Worm (Caenorhabditis elegans): ENCODE data around the gene wrt-9.

wrt-9 gene

ce11 chrX:1629746-1630145 is 53.3 kb downstream of the wrt-9 start:
- no peak for TF ChIP-seq sea-1 (GFP tag; conservative IDR thresholded peaks at IDR 0.05)
- no peak for TF ChIP-seq aly-1 (tag; optimal IDR thresholded peaks at IDR 0.05)
- no peak for TF ChIP-seq B0310.2 (tag; optimal IDR thresholded peaks at IDR 0.05)
- no peak for TF ChIP-seq hnd-1 (tag; optimal IDR thresholded peaks at IDR 0.05)
- TF ChIP-seq flt-1 (GFP tag; IDR thresholded peaks at IDR 0.05): no peak
- TF ChIP-seq ets-7 (tag; optimal IDR thresholded peaks at IDR 0.05): no peak
- TF ChIP-seq ama-1 (optimal IDR thresholded peaks at IDR 0.05): no peak
- TF ChIP-seq pes-1 (GFP tag; IDR thresholded peaks at IDR 0.05): no peak
- TF ChIP-seq scrt-1 (GFP tag; IDR thresholded peaks at IDR 0.05): no peak
- TF ChIP-seq hmbx-1 (tag; optimal IDR thresholded peaks at IDR 0.05): no peak
- TF ChIP-seq ceh-36 (tag; optimal IDR thresholded peaks at IDR 0.05): no peak
- no peak for TF ChIP-seq F13C5.2 (tag; optimal IDR thresholded peaks at IDR 0.05)
- no peak for TF ChIP-seq hmg-4 (GFP tag; optimal IDR thresholded peaks at IDR 0.05)
- TF ChIP-seq tbx-37 (GFP tag; conservative IDR thresholded peaks at IDR 0.05): no peak
- no peak for TF ChIP-seq tbx-11 (GFP tag; IDR thresholded peaks at IDR 0.05)
- TF ChIP-seq ceh-13 (GFP tag; optimal IDR thresholded peaks at IDR 0.05): no peak
- TF ChIP-seq tra-4 (tag; optimal IDR thresholded peaks at IDR 0.05): no peak

DNA sequence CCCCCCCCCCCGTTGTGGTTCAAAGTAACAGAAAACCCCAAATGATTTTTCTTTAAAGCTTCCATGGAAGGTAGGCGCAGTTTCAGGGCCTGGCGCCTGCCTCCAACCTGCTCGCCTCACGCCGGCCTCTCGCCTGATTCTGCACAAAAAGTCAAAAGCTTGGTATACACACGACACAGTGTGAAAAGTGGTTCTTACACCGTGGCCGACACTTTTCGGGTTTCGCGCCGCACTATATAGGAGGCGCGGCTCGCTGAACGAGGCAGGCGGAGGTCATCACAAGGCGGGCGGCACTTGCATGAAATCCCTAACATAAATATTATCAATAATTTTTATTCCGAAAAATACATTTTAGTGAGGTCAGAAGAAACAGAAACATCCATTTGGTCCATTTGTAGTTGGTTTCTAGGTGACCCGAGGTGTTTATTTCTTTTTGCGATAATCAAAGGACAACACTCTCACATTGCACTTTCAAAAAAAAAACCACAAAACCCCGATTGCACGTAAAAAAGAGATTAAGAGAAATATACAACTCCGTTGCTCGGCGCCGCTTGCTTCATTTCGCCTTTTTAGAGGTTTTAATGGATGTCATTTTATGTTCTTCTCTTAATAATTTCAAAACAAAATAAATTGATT is 54.6 kb downstream of the wrt-9 start, which contains the start of gene ZK380.2:
Gene ZK380.2 (plus strand): TSS at position 586 of the 636 bp plus-strand sequence.
- TF ChIP-seq flt-1 (GFP tag; IDR thresholded peaks at IDR 0.05) (no peak), tbx-11 (GFP tag; IDR thresholded peaks at IDR 0.05) (no peak), ceh-13 (GFP tag; optimal IDR thresholded peaks at IDR 0.05) (no peak), ceh-36 (tag; optimal IDR thresholded peaks at IDR 0.05) (no peak), F13C5.2 (tag; optimal IDR thresholded peaks at IDR 0.05) (no peak), hnd-1 (tag; optimal IDR thresholded peaks at IDR 0.05) (no peak), scrt-1 (GFP tag; IDR thresholded peaks at IDR 0.05) (no peak), sea-1 (GFP tag; conservative IDR thresholded peaks at IDR 0.05) (no peak), tra-4 (tag; optimal IDR thresholded peaks at IDR 0.05) (no peak), ets-7 (tag; optimal IDR thresholded peaks at IDR 0.05) (no peak), pes-1 (GFP tag; IDR thresholded peaks at IDR 0.05) (no peak), tbx-37 (GFP tag; conservative IDR thresholded peaks at IDR 0.05) (no peak)

Data from whole organism, early embryonic.